Worm (Caenorhabditis elegans) whole organism, early embryonic: ENCODE results near the gene K12B6.9.

Experiments used
- F13C5.2 ChIP-seq: sonication (generic microtip); optimal IDR thresholded peaks from 2 replicates; lab custom pipeline; 2017; ENCODE audit warnings: mild to moderate bottlenecking, missing genetic modification characterization, inconsistent platforms, missing compliant biosample characterization
- aly-1 ChIP-seq: sonication (generic microtip); optimal IDR thresholded peaks from 2 replicates; lab custom pipeline; 2016; ENCODE audit warnings: missing genetic modification characterization, missing compliant biosample characterization
- flt-1 ChIP-seq: fragments of 200-800 bp; sonication (Bioruptor generic); IDR thresholded peaks from 2 replicates; pipeline ENCODE4 v1.3.6; 2022; ENCODE audit warnings: missing genetic modification characterization, missing compliant biosample characterization
- tbx-37 ChIP-seq: fragments of 200-800 bp; sonication (Bioruptor generic); conservative IDR thresholded peaks from 2 replicates; pipeline ENCODE4 v1.3.6; 2022; ENCODE audit warnings: missing genetic modification reagents, missing genetic modification characterization, missing compliant biosample characterization

ce11 chrV:6317928-6318327 lies 25.5 kb upstream of the K12B6.9 start:
- TF ChIP-seq tbx-37 (no peak), F13C5.2 (tag; lab: Kevin White, UChicago) (no peak), flt-1 (no peak), aly-1 (tag; lab: Kevin White, UChicago) (no peak)
